Worm (Caenorhabditis elegans): ENCODE data around the gene spe-36.

- TF ChIP-seq pha-4 (tag; optimal IDR thresholded peaks at IDR 0.05): no peak
- no peak for TF ChIP-seq mep-1 (tag; optimal IDR thresholded peaks at IDR 0.05)
- TF ChIP-seq nhr-28 (tag; optimal IDR thresholded peaks at IDR 0.05): no peak
Observed at ce11 chrIV:11641802-11642201, 49.7 kb upstream of the spe-36 start, which contains the start of gene ZK809.1.
